Fruit fly (Drosophila melanogaster): ENCODE results near the gene CG3862.

Gene CG3862

DNA sequence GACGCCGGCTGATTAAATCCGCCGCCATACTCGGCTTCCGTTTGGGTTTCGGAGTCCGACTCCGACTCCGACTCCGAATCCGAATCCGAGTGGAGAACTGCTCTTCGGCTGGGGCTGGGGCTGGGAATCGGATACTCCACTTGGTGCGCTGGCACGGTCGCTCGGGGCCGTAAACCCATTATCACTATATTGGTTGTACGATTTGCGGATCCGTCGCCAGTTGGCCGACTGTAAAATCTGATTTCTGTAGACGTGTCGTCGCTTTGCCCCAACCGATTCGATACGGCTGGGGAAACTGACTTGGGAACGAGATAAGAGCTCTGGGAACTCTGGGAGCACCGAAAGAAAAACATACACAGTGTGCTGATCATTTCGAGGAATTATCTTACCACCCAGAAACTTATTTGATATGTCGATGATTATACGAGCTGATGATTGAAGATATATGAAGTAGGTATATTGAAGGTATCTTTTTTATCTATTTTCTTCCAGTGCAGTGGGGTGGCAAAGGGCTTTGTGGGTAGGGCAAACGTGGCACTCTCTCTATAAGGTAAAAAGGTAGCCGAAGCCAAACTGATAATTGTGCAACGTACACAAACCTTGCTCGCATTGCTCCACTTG lies 32.3 kb upstream of the CG3862 start (continued):
- no peak for TF ChIP-seq CG10669 (GFP tag; optimal IDR thresholded peaks at IDR 0.05)
- no peak for TF ChIP-seq dsx (GFP tag; optimal IDR thresholded peaks at IDR 0.05; ENCODE audit: poor library complexity, severe bottlenecking)
- no peak for TF ChIP-seq Hr39 (GFP tag; optimal IDR thresholded peaks at IDR 0.05)
- no peak for TF ChIP-seq ss (GFP tag; optimal IDR thresholded peaks at IDR 0.05)
- TF ChIP-seq acj6 (GFP tag; optimal IDR thresholded peaks at IDR 0.05) = no peak
- TF ChIP-seq Sox102F (GFP tag; optimal IDR thresholded peaks at IDR 0.05) = peak; percentile 29
- TF ChIP-seq Sox15 (GFP tag; optimal IDR thresholded peaks at IDR 0.05) = no peak
- TF ChIP-seq CG3032 (tag; optimal IDR thresholded peaks at IDR 0.05) = no peak
- no peak for TF ChIP-seq fd85E (GFP tag; optimal IDR thresholded peaks at IDR 0.05)
- TF ChIP-seq CG6163 (GFP tag; IDR thresholded peaks at IDR 0.05) = no peak
- peak; percentile 39 for TF ChIP-seq pdm3 (GFP tag; optimal IDR thresholded peaks at IDR 0.05)
- TF ChIP-seq Eip75B (GFP tag; optimal IDR thresholded peaks at IDR 0.05) = peak; percentile 39
- TF ChIP-seq CG6808 (GFP tag; optimal IDR thresholded peaks at IDR 0.05) = no peak
- no peak for TF ChIP-seq CG34406 (GFP tag; optimal IDR thresholded peaks at IDR 0.05)
- no peak for TF ChIP-seq Gug (GFP tag; IDR thresholded peaks at IDR 0.05)
- TF ChIP-seq CG8319 (GFP tag; optimal IDR thresholded peaks at IDR 0.05) = no peak
- no peak for TF ChIP-seq Blimp-1 (GFP tag; optimal IDR thresholded peaks at IDR 0.05)
- peak; percentile 8 for TF ChIP-seq CG16779 (tag; optimal IDR thresholded peaks at IDR 0.05)
- no peak for TF ChIP-seq spab (GFP tag; optimal IDR thresholded peaks at IDR 0.05)
- peak; percentile 60 for TF ChIP-seq svp (GFP tag)
- TF ChIP-seq CG6792 (GFP tag; optimal IDR thresholded peaks at IDR 0.05) = peak; percentile 40
- peak; percentile 57 for TF ChIP-seq esn (GFP tag; optimal IDR thresholded peaks at IDR 0.05)

DNA sequence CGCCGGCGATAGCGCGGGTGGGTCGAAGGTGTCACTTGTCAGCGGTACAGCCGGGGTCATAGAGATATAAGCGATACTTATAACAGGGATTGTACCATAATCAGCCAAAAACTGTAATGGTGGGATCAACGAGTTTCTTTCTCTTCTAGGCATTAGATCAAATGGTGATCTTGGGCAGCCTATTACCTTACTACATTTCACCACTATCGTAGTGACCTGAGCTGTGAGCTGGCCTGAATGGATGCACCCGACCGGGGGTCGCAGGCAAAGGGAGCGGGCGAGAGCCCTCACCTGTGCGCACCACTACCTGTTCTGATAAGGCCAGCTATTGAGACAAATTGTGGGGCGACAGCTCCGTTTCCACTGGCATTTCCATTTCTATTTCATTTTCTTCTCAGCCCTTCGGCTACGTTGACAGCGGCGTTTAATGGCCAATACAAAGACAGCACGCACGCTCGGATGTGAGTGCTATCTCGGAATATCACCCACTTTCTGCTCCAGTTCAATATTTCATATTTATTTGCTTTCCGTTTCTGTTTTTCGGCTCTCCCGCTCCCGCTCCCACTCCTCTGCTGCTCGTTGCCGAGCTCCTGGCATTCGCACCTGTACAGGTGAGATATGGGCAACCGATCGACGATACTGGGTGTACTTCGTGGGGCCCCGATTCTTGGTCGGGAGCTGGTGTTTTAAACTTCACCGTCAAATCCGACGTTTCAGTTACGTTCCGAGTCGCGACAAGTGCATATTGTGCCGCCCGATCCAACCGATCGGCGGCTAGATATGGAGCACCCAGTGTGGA lies 31.2 kb upstream of the CG3862 start:
- TF ChIP-seq CG15336 (GFP tag; IDR thresholded peaks at IDR 0.05) (0 out of 2 replicates have a peak, but pooled peaks have one; percentile 35), ss (GFP tag; optimal IDR thresholded peaks at IDR 0.05) (no peak), CG6276 (GFP tag; optimal IDR thresholded peaks at IDR 0.05) (peak; percentile 24), Hr4 (GFP tag; optimal IDR thresholded peaks at IDR 0.05) (peak; percentile 28), CG32006 (GFP tag; optimal IDR thresholded peaks at IDR 0.05) (peak; percentile 36), CG4318 (GFP tag; optimal IDR thresholded peaks at IDR 0.05) (no peak), achi (GFP tag; optimal IDR thresholded peaks at IDR 0.05) (peak; percentile 37), CG11762 (GFP tag; optimal IDR thresholded peaks at IDR 0.05; ENCODE audit: insufficient read depth) (no peak), OdsH (GFP tag; optimal IDR thresholded peaks at IDR 0.05) (peak; percentile 17), CG10631 (GFP tag; optimal IDR thresholded peaks at IDR 0.05) (peak; percentile 23), net (GFP tag; optimal IDR thresholded peaks at IDR 0.05) (peak; percentile 5), CG34406 (GFP tag; optimal IDR thresholded peaks at IDR 0.05) (peak; percentile 46), pdm3 (GFP tag; optimal IDR thresholded peaks at IDR 0.05) (peak; percentile 54), spab (GFP tag; optimal IDR thresholded peaks at IDR 0.05) (no peak), acj6 (GFP tag; optimal IDR thresholded peaks at IDR 0.05) (peak; percentile 29), esn (GFP tag; optimal IDR thresholded peaks at IDR 0.05) (peak; percentile 28), CG8632 (GFP tag; optimal IDR thresholded peaks at IDR 0.05) (peak; percentile 37), CG3032 (tag; optimal IDR thresholded peaks at IDR 0.05) (no peak), CG6808 (GFP tag; optimal IDR thresholded peaks at IDR 0.05) (no peak), Hr39 (GFP tag; optimal IDR thresholded peaks at IDR 0.05) (peak; percentile 40), CG9139 (GFP tag; optimal IDR thresholded peaks at IDR 0.05) (no peak), CG3919 (GFP tag; optimal IDR thresholded peaks at IDR 0.05) (peak; percentile 47), Gug (GFP tag; IDR thresholded peaks at IDR 0.05) (peak; percentile 29; the same call in 1 of the 2 replicates), CG6792 (GFP tag; optimal IDR thresholded peaks at IDR 0.05) (peak; percentile 24), topi (GFP tag; optimal IDR thresholded peaks at IDR 0.05) (peak; percentile 28), dsx (GFP tag; optimal IDR thresholded peaks at IDR 0.05; ENCODE audit: poor library complexity, severe bottlenecking) (no peak), CG8119 (GFP tag; IDR thresholded peaks at IDR 0.05) (peak; percentile 37; the same call in 1 of the 3 replicates), Eip93F (GFP tag; optimal IDR thresholded peaks at IDR 0.05) (no peak), Eip78C (GFP tag) (peak; percentile 81), Met (GFP tag; optimal IDR thresholded peaks at IDR 0.05) (peak; percentile 19), CG11902 (GFP tag; optimal IDR thresholded peaks at IDR 0.05) (peak; percentile 47), fd59A (GFP tag; optimal IDR thresholded peaks at IDR 0.05) (no peak), CG11294 (GFP tag; IDR thresholded peaks at IDR 0.05) (no peak), svp (GFP tag) (peak; percentile 91), fd85E (GFP tag; optimal IDR thresholded peaks at IDR 0.05) (no peak), Smox (GFP tag; optimal IDR thresholded peaks at IDR 0.05) (no peak), Sox102F (GFP tag; optimal IDR thresholded peaks at IDR 0.05) (no peak), Lpt (GFP tag; optimal IDR thresholded peaks at IDR 0.05) (peak; percentile 14)

Measured in whole organism, prepupa.